Worm (Caenorhabditis elegans): ENCODE data around the gene srd-33.

DNA sequence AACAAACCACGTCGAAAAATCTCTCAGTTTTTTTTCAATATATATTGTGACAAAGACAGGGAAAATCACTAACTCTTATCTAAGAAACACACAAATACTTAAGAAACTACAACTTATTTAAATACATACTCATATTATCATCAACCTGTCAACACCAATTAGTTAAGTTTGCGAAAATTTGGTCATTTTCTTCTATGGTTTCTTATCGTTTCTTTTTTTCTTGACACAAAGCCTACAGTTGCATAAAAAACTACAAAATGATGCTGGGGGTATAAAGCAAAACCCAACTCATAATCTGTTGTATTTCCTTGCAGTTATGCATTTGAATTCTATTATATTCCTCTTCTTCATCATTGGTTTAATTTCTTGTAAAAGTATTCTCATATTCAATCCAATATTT is 29.0 kb downstream of the srd-33 start, which contains the start of gene ugt-67:
- TF ChIP-seq pqm-1 (tag; optimal IDR thresholded peaks at IDR 0.05) (no peak), unc-3 (GFP tag; conservative IDR thresholded peaks at IDR 0.05) (no peak), unc-3 (tag; optimal IDR thresholded peaks at IDR 0.05) (no peak), dve-1 (tag; optimal IDR thresholded peaks at IDR 0.05) (no peak), K09A11.1 (tag; optimal IDR thresholded peaks at IDR 0.05; ENCODE audit: insufficient read depth) (no peak)

Measured in whole organism, late embryonic.